Worm (Caenorhabditis elegans): Measurements from ENCODE around the gene pgp-8.

The pgp-8 gene

ce11 chrX:10900079-10900724, 36.0 kb upstream of the pgp-8 start, which contains the start of gene suca-1 (continued):
- TF ChIP-seq nhr-25 (tag; optimal IDR thresholded peaks at IDR 0.05; ENCODE audit: borderline replicate concordance, insufficient read depth) (no peak), mxl-2 (GFP tag; conservative IDR thresholded peaks at IDR 0.05) (no peak), ztf-11 (tag; optimal IDR thresholded peaks at IDR 0.05) (no peak), fos-1 (tag; optimal IDR thresholded peaks at IDR 0.05) (no peak), Y105C5A.15 (GFP tag; IDR thresholded peaks at IDR 0.05) (no peak), daf-19 (GFP tag; conservative IDR thresholded peaks at IDR 0.05) (no peak), unc-39 (tag; optimal IDR thresholded peaks at IDR 0.05) (no peak), hif-1 (tag; optimal IDR thresholded peaks at IDR 0.05) (no peak), mep-1 (tag; optimal IDR thresholded peaks at IDR 0.05) (peak; percentile 39), aly-2 (tag; optimal IDR thresholded peaks at IDR 0.05) (no peak), set-16 (GFP tag; IDR thresholded peaks at IDR 0.05) (no peak), mes-2 (tag; optimal IDR thresholded peaks at IDR 0.05; ENCODE audit: poor library complexity, severe bottlenecking) (peak; percentile 50), dmd-6 (GFP tag; IDR thresholded peaks at IDR 0.05) (peak; percentile 67), php-3 (GFP tag; IDR thresholded peaks at IDR 0.05) (no peak), lin-13 (GFP tag; optimal IDR thresholded peaks at IDR 0.05) (peak; percentile 5), ZK546.5 (tag; optimal IDR thresholded peaks at IDR 0.05) (no peak), dmd-9 (GFP tag; IDR thresholded peaks at IDR 0.05) (no peak)

DNA sequence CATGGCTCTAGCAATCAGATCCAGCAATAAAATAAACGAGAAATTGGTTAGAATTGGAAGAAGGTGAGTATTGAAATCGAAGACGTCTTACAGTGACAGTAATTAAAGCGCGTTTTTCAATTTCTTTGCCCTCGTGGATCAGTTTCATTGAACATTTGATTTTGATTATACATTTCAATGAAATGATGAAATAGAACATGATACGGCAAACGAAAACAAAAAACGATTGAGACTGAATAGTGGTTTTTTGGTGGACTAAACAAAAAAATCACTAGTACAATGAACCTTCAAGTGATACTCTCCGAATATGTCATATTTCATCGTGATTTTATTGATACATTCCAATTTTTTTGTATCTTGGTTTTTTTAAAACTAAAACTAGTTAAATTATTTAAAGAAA, 32.3 kb upstream of the pgp-8 start, which contains the start of gene haly-1:
Gene haly-1 (minus strand): TSS at position 101 of the 400 bp plus-strand sequence.
- TF ChIP-seq lin-39 (tag; optimal IDR thresholded peaks at IDR 0.05), result no peak
- no peak for TF ChIP-seq snpc-4 (tag; optimal IDR thresholded peaks at IDR 0.05)
- TF ChIP-seq nhr-25 (tag; optimal IDR thresholded peaks at IDR 0.05; ENCODE audit: borderline replicate concordance, insufficient read depth), result no peak
- no peak for TF ChIP-seq lir-3 (tag; optimal IDR thresholded peaks at IDR 0.05)
- no peak for TF ChIP-seq pha-4 (GFP tag; IDR thresholded peaks at IDR 0.05)
- TF ChIP-seq pha-4 (tag; optimal IDR thresholded peaks at IDR 0.05), result no peak
- no peak for TF ChIP-seq arid-1 (GFP tag; conservative IDR thresholded peaks at IDR 0.05)
- no peak for TF ChIP-seq spr-1 (tag; optimal IDR thresholded peaks at IDR 0.05)
- no peak for TF ChIP-seq daf-12 (tag; optimal IDR thresholded peaks at IDR 0.05)
- TF ChIP-seq lin-15B (tag; optimal IDR thresholded peaks at IDR 0.05), result no peak
- no peak for TF ChIP-seq F37D6.2 (tag; optimal IDR thresholded peaks at IDR 0.05)
- TF ChIP-seq php-3 (GFP tag; IDR thresholded peaks at IDR 0.05), result no peak
- TF ChIP-seq attf-4 (tag; optimal IDR thresholded peaks at IDR 0.05), result no peak
- no peak for TF ChIP-seq saeg-2 (GFP tag; IDR thresholded peaks at IDR 0.05)

ce11 chrX:10891890-10892289, 27.7 kb upstream of the pgp-8 start, which contains the start of gene F47B10.3:
Gene F47B10.3, plus strand, starts transcription at chrX:10892190.
- TF ChIP-seq nhr-11 (tag; optimal IDR thresholded peaks at IDR 0.05) (no peak), nhr-6 (tag; optimal IDR thresholded peaks at IDR 0.05) (no peak), R02D3.7 (tag; optimal IDR thresholded peaks at IDR 0.05) (no peak), unc-39 (tag; optimal IDR thresholded peaks at IDR 0.05) (no peak), duxl-1 (tag; optimal IDR thresholded peaks at IDR 0.05; ENCODE audit: poor library complexity) (no peak), dmd-6 (GFP tag; IDR thresholded peaks at IDR 0.05) (no peak), zip-11 (GFP tag; IDR thresholded peaks at IDR 0.05) (no peak), set-16 (GFP tag; IDR thresholded peaks at IDR 0.05) (no peak), daf-19 (GFP tag; conservative IDR thresholded peaks at IDR 0.05) (no peak), fos-1 (tag; optimal IDR thresholded peaks at IDR 0.05) (no peak), ztf-7 (tag; optimal IDR thresholded peaks at IDR 0.05) (no peak), arid-1 (GFP tag; conservative IDR thresholded peaks at IDR 0.05) (no peak), jun-1 (tag; optimal IDR thresholded peaks at IDR 0.05) (no peak)

DNA sequence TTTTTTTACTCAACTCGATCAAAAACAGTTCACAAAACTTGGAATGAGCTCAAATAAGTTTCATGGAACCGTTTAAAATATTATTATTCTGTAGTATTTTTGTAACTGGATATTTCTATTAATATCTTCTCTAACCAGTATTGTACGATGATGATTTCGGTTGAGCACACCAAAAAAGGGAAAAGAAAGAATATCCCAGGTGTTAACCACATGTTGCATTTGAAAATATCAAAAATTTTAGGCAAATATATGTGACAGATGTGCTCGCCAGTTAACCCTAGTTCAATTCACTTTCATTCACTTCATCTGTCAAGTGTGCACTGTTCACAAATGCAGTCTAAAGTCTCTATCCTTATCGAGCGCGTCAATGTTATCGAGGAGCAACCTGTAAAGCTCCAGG, 26.7 kb upstream of the pgp-8 start, which contains the start of gene F47B10.4:
Gene F47B10.4 (plus strand): TSS at position 301 of the 400 bp plus-strand sequence.
- TF ChIP-seq lin-15B (tag; optimal IDR thresholded peaks at IDR 0.05), result no peak
- no peak for TF ChIP-seq ztf-11 (tag; optimal IDR thresholded peaks at IDR 0.05)
- TF ChIP-seq unc-130 (GFP tag; optimal IDR thresholded peaks at IDR 0.05), result no peak
- no peak for TF ChIP-seq daf-12 (tag; optimal IDR thresholded peaks at IDR 0.05)
- TF ChIP-seq zip-11 (GFP tag; IDR thresholded peaks at IDR 0.05), result no peak
- no peak for TF ChIP-seq snpc-4 (tag; optimal IDR thresholded peaks at IDR 0.05)
- TF ChIP-seq nhr-237 (tag; optimal IDR thresholded peaks at IDR 0.05), result no peak
- TF ChIP-seq T20F7.1 (GFP tag; optimal IDR thresholded peaks at IDR 0.05), result no peak
- no peak for TF ChIP-seq ces-1 (GFP tag; optimal IDR thresholded peaks at IDR 0.05)
- no peak for TF ChIP-seq unc-62 (GFP tag; optimal IDR thresholded peaks at IDR 0.05 in 1 of 2)
- TF ChIP-seq unc-62 (tag; optimal IDR thresholded peaks at IDR 0.05), result no peak
- TF ChIP-seq ceh-20 (GFP tag; IDR thresholded peaks at IDR 0.05), result no peak

Measured in whole organism, L4 larva.